Worm (Caenorhabditis elegans) whole organism, L4/young adult: ENCODE results near the gene F15E6.10.

Source experiments
- W03F9.2 ChIP-seq: fragments of 150-350 bp; optimal IDR thresholded peaks from 2 replicates; lab custom pipeline; 2014; ENCODE audit warnings: missing biosample characterization, missing genetic modification characterization
- dao-5 ChIP-seq: sonication (generic microtip); optimal IDR thresholded peaks from 2 replicates; lab custom pipeline; 2016; ENCODE audit warnings: missing genotype, missing genetic modification characterization, moderate library complexity, missing compliant biosample characterization
- him-1 ChIP-seq: sonication (generic microtip); optimal IDR thresholded peaks from 2 replicates; lab custom pipeline; 2016; ENCODE audit warnings: missing genotype, missing genetic modification reagents, missing genetic modification characterization, missing compliant biosample characterization

Gene F15E6.10

DNA sequence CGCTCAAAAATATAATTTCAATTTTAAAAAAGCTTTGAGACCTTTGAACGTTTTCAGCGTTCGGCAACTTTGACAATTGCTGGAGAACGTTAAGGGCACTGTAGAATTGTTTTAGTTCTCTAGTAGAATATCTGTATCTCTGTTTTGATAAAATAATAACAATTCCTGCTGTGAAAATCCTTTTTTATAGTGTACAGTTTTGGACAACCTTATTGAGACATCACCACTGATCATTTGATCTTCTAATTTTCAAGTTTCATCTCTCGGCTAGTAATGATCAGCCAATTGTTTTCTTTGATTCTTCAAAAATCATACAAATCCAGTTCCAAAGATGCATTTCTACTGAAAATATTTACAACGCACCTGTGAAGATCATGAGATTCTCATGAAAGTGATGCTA lies at the start of gene F15E6.10:
TSS of gene F15E6.10 (plus strand) at position 301 of the 400 bp plus-strand sequence.
- no peak for TF ChIP-seq dao-5 (tag; lab: Kevin White, UChicago)
- TF ChIP-seq him-1 (tag; lab: Kevin White, UChicago), result no peak
- TF ChIP-seq W03F9.2 (tag; lab: Kevin White, UChicago), result no peak

DNA sequence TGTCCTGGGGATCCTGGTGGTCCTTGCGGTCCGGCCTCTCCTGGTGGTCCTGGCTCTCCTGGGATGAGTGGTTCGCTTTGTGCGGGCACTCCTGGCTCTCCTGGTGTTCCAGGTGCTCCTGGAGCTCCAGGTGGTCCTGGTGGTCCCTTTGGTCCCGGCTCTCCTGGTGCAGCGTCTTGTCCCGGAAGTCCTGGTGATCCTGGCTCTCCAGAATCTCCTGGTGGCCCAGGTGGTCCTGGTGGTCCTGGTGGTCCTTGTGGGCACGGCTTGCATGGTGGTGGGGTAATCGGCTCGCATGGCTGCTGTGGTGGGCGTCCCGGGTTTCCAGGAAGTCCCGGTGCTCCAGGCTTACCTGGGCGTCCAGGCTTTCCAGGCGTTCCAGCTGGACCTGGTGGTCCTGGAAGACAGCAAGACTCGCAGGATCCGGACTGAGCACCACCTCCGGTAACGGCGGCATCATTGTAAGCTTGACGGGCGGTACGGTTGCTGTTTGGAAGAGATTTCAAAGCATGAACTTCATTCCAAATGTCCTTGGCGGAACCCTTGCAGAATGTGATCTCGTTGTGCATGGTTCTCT lies 48.8 kb upstream of the F15E6.10 start:
- TF ChIP-seq him-1 (tag; lab: Kevin White, UChicago), result no peak
- TF ChIP-seq W03F9.2 (tag; lab: Kevin White, UChicago), result no peak
- TF ChIP-seq dao-5 (tag; lab: Kevin White, UChicago), result no peak

ce11 chrIV:4244510-4244909 lies 48.2 kb upstream of the F15E6.10 start, which contains the start of gene col-34:
Gene col-34 (minus strand): TSS chrIV:4244610.
- TF ChIP-seq W03F9.2 (tag; lab: Kevin White, UChicago), result no peak

DNA sequence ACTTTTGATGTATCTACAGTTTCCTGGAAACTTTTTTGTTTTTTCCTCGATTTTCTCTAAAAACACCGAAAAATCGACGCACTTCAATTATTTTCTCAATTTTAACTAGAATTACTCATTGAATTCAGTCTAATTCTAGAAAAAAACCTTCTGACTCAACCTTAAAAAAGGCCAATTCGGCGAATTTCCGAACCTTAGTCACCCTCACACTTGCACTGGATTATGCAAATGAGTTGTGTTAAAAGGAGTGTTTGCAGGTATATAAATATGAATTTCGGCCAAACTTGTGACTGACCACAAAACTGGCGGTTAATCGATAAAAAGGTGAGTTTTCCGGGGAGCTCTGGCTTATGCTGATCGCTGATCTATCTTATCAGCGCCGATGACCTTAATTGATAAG lies 46.2 kb upstream of the F15E6.10 start, which contains the start of gene ttr-20:
TSS of gene ttr-20 (plus strand) at position 301 of the 400 bp plus-strand sequence.
- TF ChIP-seq W03F9.2 (tag; lab: Kevin White, UChicago) (no peak), dao-5 (tag; lab: Kevin White, UChicago) (no peak), him-1 (tag; lab: Kevin White, UChicago) (no peak)

ce11 chrIV:4247334-4247733 lies 45.3 kb upstream of the F15E6.10 start:
- TF ChIP-seq W03F9.2 (tag; lab: Kevin White, UChicago) (no peak), him-1 (tag; lab: Kevin White, UChicago) (no peak), dao-5 (tag; lab: Kevin White, UChicago) (no peak)

ce11 chrIV:4247770-4248169 lies 44.9 kb upstream of the F15E6.10 start, which contains the start of gene ama-1:
Gene ama-1 (plus strand): TSS chrIV:4248070.
- no peak for TF ChIP-seq him-1 (tag; lab: Kevin White, UChicago)
- no peak for TF ChIP-seq W03F9.2 (tag; lab: Kevin White, UChicago)
- TF ChIP-seq dao-5 (tag; lab: Kevin White, UChicago), result no peak

DNA sequence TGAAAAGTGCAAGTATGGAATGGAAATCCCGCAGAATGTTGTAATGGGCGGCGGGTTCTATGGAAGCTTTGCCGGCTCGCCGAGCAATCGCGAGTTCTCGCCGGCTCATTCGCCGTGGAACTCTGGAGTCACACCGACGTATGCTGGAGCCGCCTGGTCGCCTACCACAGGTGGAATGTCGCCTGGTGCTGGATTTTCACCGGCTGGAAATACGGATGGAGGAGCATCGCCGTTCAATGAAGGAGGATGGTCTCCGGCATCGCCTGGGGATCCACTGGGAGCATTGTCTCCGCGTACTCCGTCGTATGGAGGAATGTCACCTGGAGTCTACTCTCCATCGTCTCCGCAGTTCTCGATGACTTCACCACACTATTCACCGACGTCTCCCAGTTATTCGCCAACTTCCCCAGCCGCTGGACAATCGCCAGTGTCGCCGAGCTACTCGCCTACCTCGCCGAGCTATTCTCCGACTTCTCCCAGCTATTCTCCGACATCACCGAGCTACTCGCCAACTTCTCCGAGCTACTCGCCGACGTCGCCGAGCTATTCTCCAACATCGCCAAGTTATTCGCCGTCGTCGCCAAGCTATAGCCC lies 37.6 kb upstream of the F15E6.10 start:
- TF ChIP-seq him-1 (tag; lab: Kevin White, UChicago), result no peak
- TF ChIP-seq W03F9.2 (tag; lab: Kevin White, UChicago), result no peak
- no peak for TF ChIP-seq dao-5 (tag; lab: Kevin White, UChicago)

DNA sequence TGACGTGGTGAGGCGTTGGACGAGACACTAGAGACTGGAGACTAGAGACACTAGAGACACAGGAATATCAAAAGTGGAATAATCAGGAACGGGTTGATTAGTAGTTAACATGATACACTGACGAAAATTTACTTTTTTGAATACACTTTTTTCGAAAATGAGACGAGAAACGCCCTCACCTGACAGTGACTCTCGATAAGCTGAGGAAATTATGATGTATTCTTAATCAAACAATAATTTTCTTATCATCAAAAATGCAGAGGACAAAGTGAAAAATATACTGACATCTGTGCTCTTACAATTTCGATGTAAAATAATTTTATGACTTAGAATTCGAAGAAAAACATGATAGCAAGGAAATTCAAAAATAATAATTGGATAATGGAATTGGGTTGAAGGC lies 33.2 kb upstream of the F15E6.10 start:
- TF ChIP-seq W03F9.2 (tag; lab: Kevin White, UChicago) (no peak), dao-5 (tag; lab: Kevin White, UChicago) (no peak), him-1 (tag; lab: Kevin White, UChicago) (no peak)

DNA sequence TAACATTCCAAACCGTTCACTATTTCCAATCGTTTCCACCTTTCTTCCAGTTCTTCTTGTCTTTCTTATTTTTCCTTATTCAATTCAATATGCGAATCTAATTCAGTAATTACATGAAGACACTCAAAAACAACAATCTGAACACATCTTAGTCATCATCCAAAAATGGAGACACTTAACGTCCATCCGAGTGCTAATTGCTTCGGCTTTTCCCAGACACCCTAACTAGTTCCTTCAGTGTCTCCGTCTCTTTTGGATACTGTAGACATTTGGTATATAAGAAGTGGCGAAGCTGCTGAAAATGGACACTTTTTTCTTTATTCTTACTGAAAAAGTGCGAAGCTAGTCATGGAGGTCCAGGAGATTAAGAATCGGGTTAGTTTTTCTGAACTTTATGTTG lies 29.7 kb upstream of the F15E6.10 start, which contains the start of gene col-33:
TSS of gene col-33 (plus strand) at position 301 of the 400 bp plus-strand sequence.
- TF ChIP-seq him-1 (tag; lab: Kevin White, UChicago), result no peak
- no peak for TF ChIP-seq dao-5 (tag; lab: Kevin White, UChicago)
- no peak for TF ChIP-seq W03F9.2 (tag; lab: Kevin White, UChicago)

DNA sequence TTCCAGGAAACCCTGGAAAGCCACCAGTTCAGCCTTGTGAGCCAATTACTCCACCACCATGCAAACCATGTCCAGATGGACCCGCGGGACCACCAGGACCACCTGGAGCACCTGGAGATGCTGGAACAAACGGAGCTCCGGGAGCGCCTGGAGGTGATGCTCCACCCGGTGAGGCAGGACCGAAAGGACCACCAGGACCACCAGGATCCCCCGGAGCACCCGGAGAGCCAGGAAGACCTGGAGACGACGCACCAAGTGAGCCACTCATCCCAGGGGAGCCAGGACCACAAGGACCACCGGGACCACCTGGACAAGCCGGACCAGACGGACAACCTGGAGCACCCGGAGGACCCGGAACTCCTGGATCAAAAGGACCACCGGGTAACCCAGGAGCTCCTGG lies 28.0 kb upstream of the F15E6.10 start:
- TF ChIP-seq W03F9.2 (tag; lab: Kevin White, UChicago), result no peak
- TF ChIP-seq dao-5 (tag; lab: Kevin White, UChicago), result no peak
- TF ChIP-seq him-1 (tag; lab: Kevin White, UChicago), result no peak

DNA sequence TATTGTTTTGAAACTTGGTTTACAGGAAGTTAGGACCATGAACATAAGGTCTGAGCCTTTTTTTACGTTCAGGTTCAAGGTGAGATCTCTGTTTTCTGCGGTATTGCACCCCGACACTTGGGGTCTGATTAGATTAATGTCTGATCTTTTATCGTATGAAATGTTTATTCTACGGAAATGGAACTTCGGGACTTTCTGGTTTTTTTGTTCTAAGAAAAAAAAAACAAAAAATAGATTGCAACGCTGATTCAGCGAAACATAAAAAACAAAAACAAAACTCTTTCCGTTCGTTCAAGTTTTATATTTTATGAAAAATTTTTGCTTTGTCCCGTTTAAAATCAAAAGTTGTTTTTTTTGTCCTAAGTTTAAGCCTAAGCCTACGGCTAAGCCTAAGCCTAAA lies 27.4 kb upstream of the F15E6.10 start, which contains the start of gene F36A4.5:
TSS of gene F36A4.5 (plus strand) at position 301 of the 400 bp plus-strand sequence.
- no peak for TF ChIP-seq him-1 (tag; lab: Kevin White, UChicago)
- TF ChIP-seq dao-5 (tag; lab: Kevin White, UChicago), result no peak
- no peak for TF ChIP-seq W03F9.2 (tag; lab: Kevin White, UChicago)

ce11 chrIV:4265951-4266350 lies 26.7 kb upstream of the F15E6.10 start:
- TF ChIP-seq him-1 (tag; lab: Kevin White, UChicago) (no peak), W03F9.2 (tag; lab: Kevin White, UChicago) (no peak), dao-5 (tag; lab: Kevin White, UChicago) (no peak)

ce11 chrIV:4267320-4267719 lies 25.3 kb upstream of the F15E6.10 start, which contains the start of gene F36A4.4:
Gene F36A4.4 (plus strand): TSS chrIV:4267620.
- TF ChIP-seq W03F9.2 (tag; lab: Kevin White, UChicago) (no peak), dao-5 (tag; lab: Kevin White, UChicago) (no peak), him-1 (tag; lab: Kevin White, UChicago) (no peak)

- TF ChIP-seq him-1 (tag; lab: Kevin White, UChicago), result no peak
Observed at ce11 chrIV:4269308-4269707, 23.4 kb upstream of the F15E6.10 start, which contains the start of gene F36A4.3. Gene F36A4.3 (plus strand): TSS chrIV:4269608.
